Fruit fly (Drosophila melanogaster) whole organism, embryonic: ENCODE measurements around the gene Tpr2.

Experiments
- Awh ChIP-seq: fragments of 200-800 bp; sonication (Bioruptor generic); IDR thresholded peaks from 2 replicates; pipeline ENCODE4, ENCODE4 v1.3.6; 2022; ENCODE audit warnings: missing biosample characterization, missing genetic modification characterization
- CG10147 ChIP-seq: fragments of 200-800 bp; sonication (Bioruptor generic); optimal IDR thresholded peaks from 2 replicates; lab custom pipeline; 2019; ENCODE audit warnings: missing biosample characterization, mild to moderate bottlenecking, missing genetic modification characterization, moderate library complexity
- CG10267 ChIP-seq: fragments of 200-800 bp; sonication (Bioruptor generic); optimal IDR thresholded peaks from 2 replicates; lab custom pipeline; 2018; ENCODE audit warnings: missing biosample characterization, mild to moderate bottlenecking, missing genetic modification characterization, moderate library complexity
- CG10321 ChIP-seq: fragments of 200-800 bp; sonication (Bioruptor generic); IDR thresholded peaks from 2 replicates; pipeline ENCODE4 v1.3.6; 2022; ENCODE audit warnings: missing biosample characterization, missing genetic modification characterization
- CG11398 ChIP-seq: fragments of 200-800 bp; sonication (Bioruptor generic); optimal IDR thresholded peaks from 2 replicates; lab custom pipeline; 2016; ENCODE audit warnings: missing biosample characterization, missing genetic modification characterization
- CG11723 ChIP-seq: fragments of 200-800 bp; sonication (Bioruptor generic); optimal IDR thresholded peaks from 2 replicates; lab custom pipeline; 2017; ENCODE audit warnings: missing biosample characterization, mild to moderate bottlenecking, missing genetic modification characterization
- CG12744 ChIP-seq: fragments of 200-800 bp; sonication (Bioruptor generic); optimal IDR thresholded peaks from 2 replicates; lab custom pipeline; 2016; ENCODE audit warnings: missing biosample characterization, missing genetic modification characterization
- CG12942 ChIP-seq: fragments of 200-800 bp; sonication (Bioruptor generic); optimal IDR thresholded peaks from 3 replicates; lab custom pipeline; 2016; ENCODE audit warnings: missing biosample characterization, missing genetic modification characterization
- CG13287 ChIP-seq: fragments of 200-800 bp; sonication (Bioruptor generic); IDR thresholded peaks from 2 replicates; pipeline ENCODE4 v1.3.6; 2022; ENCODE audit warnings: missing biosample characterization, missing genetic modification characterization; ENCODE audit not compliant: partially characterized antibody
- CG14050 ChIP-seq: fragments of 200-800 bp; sonication (Bioruptor generic); IDR thresholded peaks from 3 replicates; pipeline ENCODE4 v1.3.6; 2022; ENCODE audit warnings: missing biosample characterization, missing genetic modification characterization
- CG15073 ChIP-seq: fragments of 200-800 bp; sonication (Bioruptor generic); optimal IDR thresholded peaks from 2 replicates; lab custom pipeline; 2016; ENCODE audit warnings: missing biosample characterization, missing genetic modification characterization
- CG1603 ChIP-seq: fragments of 200-800 bp; sonication (Bioruptor generic); optimal IDR thresholded peaks from 2 replicates; lab custom pipeline; 2019; ENCODE audit warnings: missing biosample characterization, mild to moderate bottlenecking, missing genetic modification characterization, moderate library complexity
- CG17829 ChIP-seq: fragments of 200-800 bp; optimal IDR thresholded peaks from 2 replicates; lab custom pipeline; 2019; ENCODE audit warnings: missing biosample characterization, mild to moderate bottlenecking, missing genetic modification characterization, moderate library complexity
- CG18011 ChIP-seq: fragments of 200-800 bp; sonication (Bioruptor generic); optimal IDR thresholded peaks from 2 replicates; lab custom pipeline; 2017; ENCODE audit warnings: missing biosample characterization, missing genetic modification characterization, mild to moderate bottlenecking, moderate library complexity, missing genotype
- CG30403 ChIP-seq: fragments of 200-800 bp; sonication (Bioruptor generic); optimal IDR thresholded peaks from 3 replicates; lab custom pipeline; 2016; ENCODE audit warnings: missing biosample characterization, missing genetic modification characterization
- CG3726 ChIP-seq: fragments of 200-800 bp; sonication (Bioruptor generic); IDR thresholded peaks from 3 replicates; pipeline ENCODE4, ENCODE4 v1.3.6; 2022; ENCODE audit warnings: missing biosample characterization, missing genetic modification characterization
- CG7786 ChIP-seq: fragments of 200-800 bp; sonication (Bioruptor generic); optimal IDR thresholded peaks from 2 replicates; lab custom pipeline; 2016; ENCODE audit warnings: missing biosample characterization, missing genetic modification characterization
- CG7987 ChIP-seq: fragments of 200-800 bp; sonication (Bioruptor generic); optimal IDR thresholded peaks from 2 replicates; lab custom pipeline; 2018; ENCODE audit warnings: missing biosample characterization, mild to moderate bottlenecking, missing genetic modification characterization, moderate library complexity
- CHES-1-like ChIP-seq: fragments of 200-800 bp; sonication (Bioruptor generic); optimal IDR thresholded peaks from 2 replicates; lab custom pipeline; 2016; ENCODE audit warnings: missing biosample characterization, missing genetic modification characterization
- Chrac-16 ChIP-seq: fragments of 200-800 bp; sonication (Bioruptor generic); optimal IDR thresholded peaks from 3 replicates; lab custom pipeline; 2016; ENCODE audit warnings: missing biosample characterization, missing genetic modification characterization
- CrebB ChIP-seq: fragments of 200-800 bp; sonication (Bioruptor generic); optimal IDR thresholded peaks from 3 replicates; lab custom pipeline; 2018; ENCODE audit warnings: missing biosample characterization, mild to moderate bottlenecking, missing genetic modification characterization
- Dp ChIP-seq: fragments of 200-800 bp; sonication (Bioruptor generic); optimal IDR thresholded peaks from 2 replicates; lab custom pipeline; 2018; ENCODE audit warnings: missing biosample characterization, mild to moderate bottlenecking, missing genetic modification characterization, moderate library complexity
- Fer2 ChIP-seq: fragments of 200-800 bp; sonication (Bioruptor generic); optimal IDR thresholded peaks from 2 replicates; lab custom pipeline; 2018; ENCODE audit warnings: missing biosample characterization, mild to moderate bottlenecking, missing genetic modification characterization, moderate library complexity
- Hmr ChIP-seq: fragments of 200-800 bp; sonication (Bioruptor generic); optimal IDR thresholded peaks from 3 replicates; lab custom pipeline; 2017; ENCODE audit warnings: mild to moderate bottlenecking, missing biosample characterization, missing genetic modification reagents, missing genetic modification characterization
- Jarid2 ChIP-seq: fragments of 200-800 bp; sonication (Bioruptor generic); optimal IDR thresholded peaks from 3 replicates; lab custom pipeline; 2017; ENCODE audit warnings: mild to moderate bottlenecking, missing biosample characterization, missing genetic modification reagents, missing genetic modification characterization
- Scr ChIP-seq: fragments of 200-800 bp; sonication (Bioruptor generic); IDR thresholded peaks from 2 replicates; pipeline ENCODE4 v1.3.6; 2022; ENCODE audit warnings: missing biosample characterization, missing genetic modification characterization; ENCODE audit not compliant: partially characterized antibody
- Xrp1 ChIP-seq: fragments of 200-800 bp; sonication (Bioruptor generic); IDR thresholded peaks from 2 replicates; pipeline ENCODE4 v1.3.6; 2022; ENCODE audit warnings: missing biosample characterization, missing genetic modification characterization
- al ChIP-seq: fragments of 200-800 bp; sonication (Bioruptor generic); IDR thresholded peaks from 2 replicates; pipeline ENCODE4 v1.3.6; 2022; ENCODE audit warnings: missing biosample characterization, missing genetic modification characterization
- bab2 ChIP-seq: fragments of 200-800 bp; sonication (Bioruptor generic); optimal IDR thresholded peaks from 2 replicates; lab custom pipeline; 2016; ENCODE audit warnings: missing biosample characterization, missing genetic modification characterization
- bbx ChIP-seq: fragments of 200-800 bp; sonication (Bioruptor generic); IDR thresholded peaks from 2 replicates; pipeline ENCODE4 v1.3.6; 2022; ENCODE audit warnings: missing biosample characterization, missing genetic modification characterization; ENCODE audit not compliant: partially characterized antibody
- bsh ChIP-seq, 2 experiments: fragments of 200-800 bp; sonication (Bioruptor generic); optimal IDR thresholded peaks; 2 replicates each; lab custom pipeline; 2017 to 2018; ENCODE audit warnings: mild to moderate bottlenecking in 2 of 2, missing biosample characterization in 2 of 2, missing genetic modification characterization in 2 of 2, moderate library complexity in 1 of 2
- chn ChIP-seq: fragments of 200-800 bp; sonication (Bioruptor generic); optimal IDR thresholded peaks from 2 replicates; lab custom pipeline; 2016; ENCODE audit warnings: missing biosample characterization, missing genetic modification characterization
- dysf ChIP-seq: fragments of 200-800 bp; sonication (Bioruptor generic); IDR thresholded peaks from 3 replicates; pipeline ENCODE4 v1.3.6; 2022; ENCODE audit warnings: missing biosample characterization, missing genetic modification characterization
- esg ChIP-seq: fragments of 200-800 bp; sonication (Bioruptor generic); conservative IDR thresholded peaks from 2 replicates; pipeline ENCODE4 v1.3.6; 2022; ENCODE audit warnings: missing biosample characterization, missing genetic modification characterization
- eyg ChIP-seq: fragments of 200-800 bp; sonication (Bioruptor generic); optimal IDR thresholded peaks from 3 replicates; lab custom pipeline; 2016; ENCODE audit warnings: missing biosample characterization, missing genetic modification characterization
- fu2 ChIP-seq: fragments of 200-800 bp; sonication (Bioruptor generic); optimal IDR thresholded peaks from 2 replicates; lab custom pipeline; 2016; ENCODE audit warnings: missing biosample characterization, missing genetic modification characterization
- hb ChIP-seq: fragments of 200-800 bp; sonication (Bioruptor generic); IDR thresholded peaks from 3 replicates; pipeline ENCODE4 v1.3.6; 2022; ENCODE audit warnings: missing biosample characterization, missing genetic modification characterization; ENCODE audit not compliant: partially characterized antibody
- hth ChIP-seq: fragments of >200 bp; optimal IDR thresholded peaks from 2 replicates; lab custom pipeline; 2017; ENCODE audit warnings: inconsistent platforms
- ken ChIP-seq: fragments of 200-800 bp; sonication (Bioruptor generic); IDR thresholded peaks from 3 replicates; pipeline ENCODE4 v1.3.6; 2022; ENCODE audit warnings: missing biosample characterization, missing genetic modification characterization
- lola ChIP-seq, 3 experiments: fragments of >200 bp in 2 of 3; fragments of 200-800 bp in 1 of 3; sonication (Bioruptor generic) in 1 of 3; optimal IDR thresholded peaks; 2 replicates each; lab custom pipeline; 2017 to 2019; ENCODE audit warnings: missing biosample characterization in 3 of 3, missing genetic modification characterization in 3 of 3, mild to moderate bottlenecking in 1 of 3, moderate library complexity in 1 of 3
- maf-S ChIP-seq: fragments of 200-800 bp; sonication (Bioruptor generic); optimal IDR thresholded peaks from 2 replicates; lab custom pipeline; 2016; ENCODE audit warnings: missing biosample characterization, missing genetic modification characterization
- peb ChIP-seq: fragments of 200-800 bp; sonication (Bioruptor generic); IDR thresholded peaks from 2 replicates; pipeline ENCODE4 v1.3.6; 2022; ENCODE audit warnings: missing biosample characterization, missing genetic modification characterization
- pfk ChIP-seq: fragments of 200-800 bp; sonication (Bioruptor generic); optimal IDR thresholded peaks from 2 replicates; lab custom pipeline; 2018; ENCODE audit warnings: missing biosample characterization, mild to moderate bottlenecking, missing genetic modification characterization, moderate library complexity
- phol ChIP-seq: fragments of 200-800 bp; sonication (Bioruptor generic); optimal IDR thresholded peaks from 3 replicates; lab custom pipeline; 2018; ENCODE audit warnings: missing biosample characterization, mild to moderate bottlenecking, missing genetic modification characterization, moderate library complexity
- repo ChIP-seq: fragments of 200-800 bp; sonication (Bioruptor generic); optimal IDR thresholded peaks from 2 replicates; lab custom pipeline; 2016; ENCODE audit warnings: missing biosample characterization, missing genetic modification characterization
- sisA ChIP-seq: fragments of 200-800 bp; sonication (Bioruptor generic); IDR thresholded peaks from 2 replicates; pipeline ENCODE4 v1.3.6; 2022; ENCODE audit warnings: missing biosample characterization, missing genetic modification characterization
- slou ChIP-seq: fragments of 200-800 bp; sonication (Bioruptor generic); optimal IDR thresholded peaks from 3 replicates; lab custom pipeline; 2016; ENCODE audit warnings: missing biosample characterization, missing genetic modification characterization
- sr ChIP-seq: fragments of 200-800 bp; sonication (Bioruptor generic); IDR thresholded peaks from 3 replicates; pipeline ENCODE4 v1.3.6; 2022; ENCODE audit warnings: missing biosample characterization, missing genetic modification characterization
- stwl ChIP-seq: fragments of 200-800 bp; sonication (Bioruptor generic); optimal IDR thresholded peaks from 3 replicates; lab custom pipeline; 2018; ENCODE audit warnings: missing biosample characterization, mild to moderate bottlenecking, missing genetic modification characterization, moderate library complexity

Gene Tpr2

dm6 chr2L:16487571-16488276, 3.6 kb upstream of the Tpr2 start, which contains the start of gene Nepl8 (continued):
- TF ChIP-seq CG10267 (tag; lab: Kevin White, UChicago) (peak; percentile 56), repo (GFP tag; lab: Kevin White, UChicago) (peak; percentile 0), CG10321 (GFP tag; lab: Robert Waterston, UW) (no peak), CG13287 (GFP tag; lab: Robert Waterston, UW) (peak; percentile 25; the same call in 1 of the 2 replicates), Chrac-16 (GFP tag; lab: Kevin White, UChicago) (no peak), maf-S (peak; percentile 32), eyg (GFP tag; lab: Kevin White, UChicago) (no peak), CG12744 (GFP tag; lab: Kevin White, UChicago) (no peak), Xrp1 (GFP tag; lab: Robert Waterston, UW) (peak; percentile 9; the same call in 1 of the 2 replicates), phol (tag; lab: Kevin White, UChicago) (peak; percentile 60), hb (GFP tag; lab: Robert Waterston, UW) (no peak), sr (GFP tag; lab: Robert Waterston, UW) (no peak), CG7987 (GFP tag; lab: Kevin White, UChicago) (peak; percentile 40), pfk (GFP tag; lab: Kevin White, UChicago) (peak; percentile 54), CG11398 (GFP tag; lab: Kevin White, UChicago) (no peak), bsh (GFP tag; optimal IDR thresholded peaks at IDR 0.05; lab: Kevin White, UChicago) (peak in 1 of 2 experiments; percentile 12), CHES-1-like (peak; percentile 33), CG14050 (no peak), bbx (0 out of 2 replicates have a peak, but pooled peaks have one; percentile 33), chn (GFP tag; lab: Kevin White, UChicago) (peak; percentile 15), ken (GFP tag; lab: Robert Waterston, UW) (no peak), CG15073 (GFP tag; lab: Kevin White, UChicago) (no peak), slou (GFP tag; lab: Kevin White, UChicago) (peak; percentile 26), al (GFP tag; lab: Robert Waterston, UW) (no peak), CG12942 (GFP tag; lab: Kevin White, UChicago) (peak; percentile 39), CG7786 (GFP tag; lab: Kevin White, UChicago) (peak; percentile 36), CG17829 (tag; lab: Kevin White, UChicago) (peak; percentile 56), Fer2 (tag; lab: Kevin White, UChicago) (no peak), Jarid2 (GFP tag; lab: Kevin White, UChicago) (peak; percentile 73), hth (lab: Kevin White, UChicago) (no peak), CrebB (peak; percentile 17), CG18011 (GFP tag; lab: Kevin White, UChicago) (peak; percentile 100), lola (GFP tag; optimal IDR thresholded peaks at IDR 0.05; lab: Kevin White, UChicago) (peak in 1 of 3 experiments; percentile 16), esg (GFP tag; lab: Robert Waterston, UW) (no peak), dysf (GFP tag; lab: Robert Waterston, UW) (no peak), sisA (GFP tag; lab: Robert Waterston, UW) (peak; percentile 38; the same call in 1 of the 2 replicates), Awh (GFP tag; lab: Robert Waterston, UW) (no peak), Dp (GFP tag; lab: Kevin White, UChicago) (peak; percentile 100), CG30403 (GFP tag; lab: Kevin White, UChicago) (peak; percentile 9), CG10147 (GFP tag; lab: Kevin White, UChicago) (peak; percentile 1), CG11723 (GFP tag; lab: Kevin White, UChicago) (no peak), Scr (GFP tag; lab: Robert Waterston, UW) (peak; percentile 26; the same call in 1 of the 2 replicates), stwl (tag; lab: Kevin White, UChicago) (peak; percentile 96), fu2 (GFP tag; lab: Kevin White, UChicago) (no peak), CG3726 (GFP tag; lab: Robert Waterston, UW) (no peak), CG1603 (tag; lab: Kevin White, UChicago) (peak; percentile 89), peb (GFP tag; lab: Robert Waterston, UW) (no peak), bab2 (GFP tag; lab: Kevin White, UChicago) (peak; percentile 11), Hmr (GFP tag; lab: Kevin White, UChicago) (peak; percentile 55)
